Fruit fly (Drosophila melanogaster) whole organism, embryonic: ENCODE measurements around the gene CG7135.

Experiments
- Asciz ChIP-seq: fragments of 200-800 bp; sonication (Bioruptor generic); optimal IDR thresholded peaks from 2 replicates; lab custom pipeline; 2017; ENCODE audit warnings: missing biosample characterization, mild to moderate bottlenecking, missing genetic modification characterization, missing genetic modification reagents
- B-H2 ChIP-seq: fragments of 200-800 bp; sonication (Bioruptor generic); optimal IDR thresholded peaks from 2 replicates; lab custom pipeline; 2018; ENCODE audit warnings: missing biosample characterization, mild to moderate bottlenecking, missing genetic modification characterization
- CG10147 ChIP-seq: fragments of 200-800 bp; sonication (Bioruptor generic); optimal IDR thresholded peaks from 2 replicates; lab custom pipeline; 2019; ENCODE audit warnings: missing biosample characterization, mild to moderate bottlenecking, missing genetic modification characterization, moderate library complexity
- CG11560 ChIP-seq: fragments of 200-800 bp; sonication (Bioruptor generic); IDR thresholded peaks from 3 replicates; pipeline ENCODE4 v1.3.6; 2022; ENCODE audit warnings: missing biosample characterization, missing genetic modification characterization
- CG11695 ChIP-seq: fragments of 200-800 bp; sonication (Bioruptor generic); IDR thresholded peaks from 3 replicates; pipeline ENCODE4 v1.3.6; 2022; ENCODE audit warnings: missing biosample characterization, missing genetic modification characterization
- CG13287 ChIP-seq: fragments of 200-800 bp; sonication (Bioruptor generic); IDR thresholded peaks from 2 replicates; pipeline ENCODE4 v1.3.6; 2022; ENCODE audit warnings: missing biosample characterization, missing genetic modification characterization; ENCODE audit not compliant: partially characterized antibody
- CG15011 ChIP-seq: fragments of 200-800 bp; sonication (Bioruptor generic); optimal IDR thresholded peaks from 3 replicates; lab custom pipeline; 2018; ENCODE audit warnings: missing biosample characterization, mild to moderate bottlenecking, missing genetic modification characterization
- CG2712 ChIP-seq: fragments of 200-800 bp; optimal IDR thresholded peaks from 3 replicates; lab custom pipeline; 2019; ENCODE audit warnings: missing biosample characterization, mild to moderate bottlenecking, missing genetic modification characterization, moderate library complexity
- CG3065 ChIP-seq: fragments of 200-800 bp; sonication (Bioruptor generic); optimal IDR thresholded peaks from 2 replicates; lab custom pipeline; 2016; ENCODE audit warnings: missing biosample characterization, missing genetic modification characterization
- CG31224 ChIP-seq: fragments of 200-800 bp; sonication (Bioruptor generic); IDR thresholded peaks from 2 replicates; pipeline ENCODE4 v1.3.6; 2022; ENCODE audit warnings: missing biosample characterization, missing genetic modification characterization
- CG3163 ChIP-seq: fragments of 200-800 bp; sonication (Bioruptor generic); optimal IDR thresholded peaks from 3 replicates; lab custom pipeline; 2016; ENCODE audit warnings: missing biosample characterization, missing genetic modification characterization
- CG32532 ChIP-seq: fragments of 200-800 bp; sonication (Bioruptor generic); IDR thresholded peaks from 2 replicates; pipeline ENCODE4 v1.3.6; 2022; ENCODE audit warnings: missing biosample characterization, missing genetic modification characterization
- CG3838 ChIP-seq: fragments of 200-800 bp; sonication (Bioruptor generic); optimal IDR thresholded peaks from 3 replicates; lab custom pipeline; 2016; ENCODE audit warnings: missing biosample characterization, missing genetic modification characterization
- CG4328 ChIP-seq: fragments of 200-800 bp; sonication (Bioruptor generic); optimal IDR thresholded peaks from 3 replicates; lab custom pipeline; 2017; ENCODE audit warnings: missing biosample characterization, missing genetic modification reagents, missing genetic modification characterization
- CG4404 ChIP-seq: fragments of 200-800 bp; sonication (Bioruptor generic); IDR thresholded peaks from 2 replicates; pipeline ENCODE4 v1.3.6; 2022; ENCODE audit warnings: missing biosample characterization, missing genetic modification characterization
- CG4820 ChIP-seq: fragments of 200-800 bp; sonication (Bioruptor generic); optimal IDR thresholded peaks from 3 replicates; lab custom pipeline; 2016; ENCODE audit warnings: missing biosample characterization, missing genetic modification characterization
- CG6654 ChIP-seq: fragments of 200-800 bp; sonication (Bioruptor generic); optimal IDR thresholded peaks from 2 replicates; lab custom pipeline; 2017; ENCODE audit warnings: missing biosample characterization, mild to moderate bottlenecking, missing genetic modification characterization
- CG8478 ChIP-seq: fragments of >200 bp; optimal IDR thresholded peaks from 2 replicates; lab custom pipeline; 2018
- CG8944 ChIP-seq: fragments of 200-800 bp; sonication (Bioruptor generic); optimal IDR thresholded peaks from 3 replicates; lab custom pipeline; 2016; ENCODE audit warnings: missing biosample characterization, missing genetic modification characterization
- D ChIP-seq, 2 experiments: fragments of 200-800 bp in 1 of 2; fragments of >200 bp in 1 of 2; sonication (Bioruptor generic) in 1 of 2; optimal IDR thresholded peaks; 2 replicates in 1 of 2; 3 replicates in 1 of 2; lab custom pipeline; 2017; ENCODE audit warnings: mild to moderate bottlenecking in 1 of 2, missing biosample characterization in 1 of 2, missing genetic modification characterization in 1 of 2, missing genetic modification reagents in 1 of 2
- D19B ChIP-seq: fragments of 200-800 bp; sonication (Bioruptor generic); optimal IDR thresholded peaks from 2 replicates; lab custom pipeline; 2017; ENCODE audit warnings: missing biosample characterization, mild to moderate bottlenecking, missing genetic modification characterization
- Dip2 ChIP-seq: fragments of 200-800 bp; sonication (Bioruptor generic); IDR thresholded peaks from 2 replicates; pipeline ENCODE4 v1.3.6; 2022; ENCODE audit warnings: missing biosample characterization, missing genetic modification characterization
- Hr39 ChIP-seq: fragments of >200 bp; optimal IDR thresholded peaks from 2 replicates; lab custom pipeline; 2017
- Kr ChIP-seq: fragments of 200-800 bp; sonication (Bioruptor generic); optimal IDR thresholded peaks from 2 replicates; lab custom pipeline; 2017; ENCODE audit warnings: missing biosample characterization, mild to moderate bottlenecking, missing genetic modification characterization
- Mad ChIP-seq: fragments of 200-800 bp; sonication (Bioruptor generic); optimal IDR thresholded peaks from 2 replicates; lab custom pipeline; 2016; ENCODE audit warnings: missing biosample characterization, missing genetic modification characterization
- Mes4 ChIP-seq: fragments of 200-800 bp; sonication (Bioruptor generic); optimal IDR thresholded peaks from 2 replicates; lab custom pipeline; 2016; ENCODE audit warnings: missing biosample characterization, missing genetic modification characterization
- NC2β ChIP-seq: fragments of 200-800 bp; sonication (Bioruptor generic); optimal IDR thresholded peaks from 2 replicates; lab custom pipeline; 2016; ENCODE audit warnings: missing biosample characterization, missing genetic modification characterization
- NK7.1 ChIP-seq: fragments of 200-800 bp; sonication (Bioruptor generic); optimal IDR thresholded peaks from 3 replicates; lab custom pipeline; 2016; ENCODE audit warnings: missing biosample characterization, missing genetic modification characterization
- Oli ChIP-seq: fragments of 200-800 bp; sonication (Bioruptor generic); optimal IDR thresholded peaks from 2 replicates; lab custom pipeline; 2018; ENCODE audit warnings: missing biosample characterization, mild to moderate bottlenecking, missing genetic modification characterization, moderate library complexity
- Vsx1 ChIP-seq: fragments of 200-800 bp; sonication (Bioruptor generic); optimal IDR thresholded peaks from 2 replicates; lab custom pipeline; 2017; ENCODE audit warnings: missing biosample characterization, mild to moderate bottlenecking, missing genetic modification characterization, missing genetic modification reagents
- ato ChIP-seq: fragments of 200-800 bp; sonication (Bioruptor generic); IDR thresholded peaks from 2 replicates; pipeline ENCODE4 v1.3.6; 2022; ENCODE audit warnings: missing biosample characterization, missing genetic modification characterization; ENCODE audit not compliant: partially characterized antibody
- bcd ChIP-seq: fragments of 200-800 bp; sonication (Bioruptor generic); optimal IDR thresholded peaks from 2 replicates; lab custom pipeline; 2017; ENCODE audit warnings: missing biosample characterization, mild to moderate bottlenecking, missing genetic modification characterization
- chif ChIP-seq, 2 experiments: fragments of 200-800 bp; sonication (Bioruptor generic); optimal IDR thresholded peaks; 3 replicates each; lab custom pipeline; 2016; ENCODE audit warnings: missing biosample characterization in 2 of 2, missing genetic modification characterization in 2 of 2
- chinmo ChIP-seq: fragments of 200-800 bp; sonication (Bioruptor generic); IDR thresholded peaks from 4 replicates; pipeline ENCODE4 v1.3.6; 2022; ENCODE audit warnings: missing biosample characterization, missing genetic modification characterization; ENCODE audit not compliant: partially characterized antibody
- da ChIP-seq: fragments of 200-800 bp; sonication (Bioruptor generic); optimal IDR thresholded peaks from 2 replicates; lab custom pipeline; 2016; ENCODE audit warnings: missing biosample characterization, missing genetic modification characterization
- dpn ChIP-seq, 2 experiments: fragments of 200-800 bp; sonication (Bioruptor generic); optimal IDR thresholded peaks; 3 replicates each; lab custom pipeline; 2016; ENCODE audit warnings: missing biosample characterization in 2 of 2, missing genetic modification characterization in 2 of 2
- fru ChIP-seq: fragments of >200 bp; optimal IDR thresholded peaks from 2 replicates; lab custom pipeline; 2017
- inv ChIP-seq: fragments of 200-800 bp; sonication (Bioruptor generic); IDR thresholded peaks from 2 replicates; pipeline ENCODE4 v1.3.6; 2022; ENCODE audit warnings: missing biosample characterization, missing genetic modification characterization; ENCODE audit not compliant: partially characterized antibody
- lilli ChIP-seq: fragments of 200-800 bp; sonication (Bioruptor generic); optimal IDR thresholded peaks from 3 replicates; lab custom pipeline; 2016; ENCODE audit warnings: missing biosample characterization, missing genetic modification characterization
- pan ChIP-seq, 4 experiments: fragments of >200 bp in 3 of 4; fragments of 200-800 bp in 1 of 4; sonication (Bioruptor generic) in 1 of 4; optimal IDR thresholded peaks in 3 of 4; IDR thresholded peaks in 1 of 4; 2 replicates each; pipeline versions ENCODE4 v1.3.6 to Lab custom; 2017 to 2022; ENCODE audit warnings: missing biosample characterization in 2 of 4, missing genetic modification characterization in 2 of 4, mixed read lengths in 1 of 4
- pb ChIP-seq: fragments of 200-800 bp; sonication (Bioruptor generic); optimal IDR thresholded peaks from 3 replicates; lab custom pipeline; 2016; ENCODE audit warnings: missing biosample characterization, missing genetic modification characterization
- peb ChIP-seq: fragments of 200-800 bp; sonication (Bioruptor generic); IDR thresholded peaks from 2 replicates; pipeline ENCODE4 v1.3.6; 2022; ENCODE audit warnings: missing biosample characterization, missing genetic modification characterization
- schlank ChIP-seq: fragments of 200-800 bp; sonication (Bioruptor generic); optimal IDR thresholded peaks from 2 replicates; lab custom pipeline; 2018; ENCODE audit warnings: missing biosample characterization, mild to moderate bottlenecking, missing genetic modification characterization
- sens ChIP-seq: fragments of 200-800 bp; sonication (Bioruptor generic); peaks from one replicate; lab custom pipeline; 2016; ENCODE audit warnings: missing biosample characterization, missing genetic modification characterization
- shn ChIP-seq: fragments of 200-800 bp; sonication (Bioruptor generic); optimal IDR thresholded peaks from 3 replicates; lab custom pipeline; 2016; ENCODE audit warnings: missing biosample characterization, missing genetic modification characterization
- sisA ChIP-seq: fragments of 200-800 bp; sonication (Bioruptor generic); IDR thresholded peaks from 2 replicates; pipeline ENCODE4 v1.3.6; 2022; ENCODE audit warnings: missing biosample characterization, missing genetic modification characterization
- slou ChIP-seq: fragments of 200-800 bp; sonication (Bioruptor generic); optimal IDR thresholded peaks from 3 replicates; lab custom pipeline; 2016; ENCODE audit warnings: missing biosample characterization, missing genetic modification characterization
- tap ChIP-seq: fragments of 200-800 bp; optimal IDR thresholded peaks from 3 replicates; lab custom pipeline; 2019; ENCODE audit warnings: missing biosample characterization, mild to moderate bottlenecking, missing genetic modification characterization, moderate library complexity
- tio ChIP-seq: fragments of 200-800 bp; sonication (Bioruptor generic); optimal IDR thresholded peaks from 2 replicates; lab custom pipeline; 2017; ENCODE audit warnings: missing biosample characterization, missing genetic modification characterization, inconsistent platforms
- tna ChIP-seq: fragments of 200-800 bp; sonication (Bioruptor generic); IDR thresholded peaks from 2 replicates; pipeline ENCODE4 v1.3.6; 2022; ENCODE audit warnings: missing biosample characterization, missing genetic modification characterization; ENCODE audit not compliant: partially characterized antibody
- yki ChIP-seq: fragments of >200 bp; optimal IDR thresholded peaks from 3 replicates; lab custom pipeline; 2018

Gene CG7135

DNA sequence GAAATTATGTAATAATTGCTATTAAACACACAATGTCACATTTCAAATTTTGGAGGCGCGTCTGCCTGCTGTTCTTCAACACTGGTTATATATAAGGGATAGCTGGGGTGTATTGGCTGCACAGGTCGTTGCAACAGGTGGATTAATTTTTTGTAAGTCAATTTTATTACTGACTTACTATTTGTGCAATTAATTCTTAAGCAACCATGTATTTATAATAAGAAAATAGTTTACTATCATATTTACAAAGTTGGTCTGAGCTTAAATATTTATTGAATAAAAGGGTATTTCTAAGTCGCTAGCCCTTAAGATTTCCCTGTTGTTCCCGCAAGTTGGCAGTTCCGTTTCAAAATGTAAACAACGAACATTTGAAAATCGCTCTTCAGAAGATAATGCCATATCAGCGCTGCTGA lies 10.6 kb upstream of the CG7135 start, which contains the start of gene RhoGAP16F (continued):
- TF ChIP-seq sisA (GFP tag; lab: Robert Waterston, UW) (peak; percentile 88), bcd (GFP tag; lab: Kevin White, UChicago) (peak; percentile 84), NK7.1 (peak; percentile 45), D (optimal IDR thresholded peaks at IDR 0.05; lab: Kevin White, UChicago) (no peak), D (GFP tag; optimal IDR thresholded peaks at IDR 0.05; lab: Kevin White, UChicago) (peak; percentile 69), chif (GFP tag; optimal IDR thresholded peaks at IDR 0.05; lab: Kevin White, UChicago) (peak; percentile 71 to 85), Mes4 (GFP tag; lab: Kevin White, UChicago) (peak; percentile 37), tio (GFP tag; lab: Kevin White, UChicago) (no peak), CG15011 (GFP tag; lab: Kevin White, UChicago) (peak; percentile 77), Vsx1 (peak; percentile 29), B-H2 (GFP tag; lab: Kevin White, UChicago) (peak; percentile 79), slou (peak; percentile 61), CG3163 (peak; percentile 52), inv (GFP tag; lab: Robert Waterston, UW) (no peak), tap (tag; lab: Kevin White, UChicago) (peak; percentile 76), CG8944 (GFP tag; lab: Kevin White, UChicago) (peak; percentile 67), CG3838 (GFP tag; lab: Kevin White, UChicago) (peak; percentile 67), CG2712 (tag; lab: Kevin White, UChicago) (peak; percentile 88), tna (GFP tag; lab: Robert Waterston, UW) (no peak), fru (no peak), CG4328 (GFP tag; lab: Kevin White, UChicago) (peak; percentile 69), CG10147 (GFP tag; lab: Kevin White, UChicago) (peak; percentile 80), CG32532 (GFP tag; lab: Robert Waterston, UW) (peak; percentile 81), CG4820 (GFP tag; lab: Kevin White, UChicago) (peak; percentile 79), dpn (GFP tag; optimal IDR thresholded peaks at IDR 0.05; lab: Kevin White, UChicago) (peak; percentile 77 to 88), CG31224 (peak; percentile 80), Kr (no peak), Oli (tag; lab: Kevin White, UChicago) (peak; percentile 84), peb (GFP tag; lab: Robert Waterston, UW) (peak; percentile 74), CG4404 (peak; percentile 88), CG8478 (lab: Kevin White, UChicago) (no peak), pb (GFP tag; lab: Kevin White, UChicago) (no peak), ato (GFP tag; lab: Robert Waterston, UW) (no peak), CG11695 (GFP tag; lab: Robert Waterston, UW) (peak; percentile 76), CG11560 (peak; percentile 64), Mad (GFP tag; lab: Kevin White, UChicago) (peak; percentile 80), D19B (peak; percentile 99), chinmo (GFP tag; lab: Robert Waterston, UW) (no peak), CG3065 (peak; percentile 73), CG13287 (no peak; the same call in 1 of the 2 replicates), Dip2 (GFP tag; lab: Robert Waterston, UW) (no peak), NC2β (peak; percentile 63), yki (lab: Kevin White, UChicago) (no peak), CG6654 (GFP tag; lab: Kevin White, UChicago) (peak; percentile 38), lilli (GFP tag; lab: Kevin White, UChicago) (peak; percentile 93), da (peak; percentile 9), shn (GFP tag; lab: Kevin White, UChicago) (peak; percentile 66), Asciz (peak; percentile 74), sens (GFP tag; lab: Kevin White, UChicago) (peak; percentile 95), pan (optimal IDR thresholded peaks at IDR 0.05; lab: Kevin White, UChicago) (peak in 1 of 2 experiments; percentile 70), pan (GFP tag; optimal IDR thresholded peaks at IDR 0.05 in 1 of 2, IDR thresholded peaks at IDR 0.05 in 1 of 2) (peak; percentile 78 to 85), schlank (peak; percentile 50), Hr39 (lab: Kevin White, UChicago) (no peak)
